Fruit fly (Drosophila melanogaster): ENCODE data around the gene Pka-R1.

The Pka-R1 gene

dm6 chr3L:20815666-20816375 is at the start of gene Pka-R1, which contains the start of gene CG3618:
Gene Pka-R1, plus strand, starts transcription at chr3L:20816118.
Gene CG3618, minus strand, starts transcription at chr3L:20816075.
- TF ChIP-seq CG18476 (GFP tag; optimal IDR thresholded peaks at IDR 0.05) (no peak), lilli (GFP tag; optimal IDR thresholded peaks at IDR 0.05) (peak; percentile 7), H15 (GFP tag; IDR thresholded peaks at IDR 0.05) (no peak), CG32532 (GFP tag; IDR thresholded peaks at IDR 0.05) (no peak), Optix (GFP tag; IDR thresholded peaks at IDR 0.05) (no peak), sqz (GFP tag; optimal IDR thresholded peaks at IDR 0.05) (no peak), CG30431 (GFP tag; optimal IDR thresholded peaks at IDR 0.05) (no peak), Deaf1 (tag; optimal IDR thresholded peaks at IDR 0.05) (no peak), lab (GFP tag; optimal IDR thresholded peaks at IDR 0.05) (no peak), cas (GFP tag; IDR thresholded peaks at IDR 0.05) (no peak), CG13287 (GFP tag; IDR thresholded peaks at IDR 0.05; ENCODE audit: partially characterized antibody) (no peak), hkb (optimal IDR thresholded peaks at IDR 0.05) (no peak), hkb (GFP tag; IDR thresholded peaks at IDR 0.05) (no peak), tup (GFP tag; optimal IDR thresholded peaks at IDR 0.05) (no peak), sr (GFP tag; IDR thresholded peaks at IDR 0.05) (no peak), shn (GFP tag; optimal IDR thresholded peaks at IDR 0.05) (no peak), CG3163 (GFP tag; optimal IDR thresholded peaks at IDR 0.05) (no peak), run (tag; optimal IDR thresholded peaks at IDR 0.05) (no peak), jigr1 (GFP tag; IDR thresholded peaks at IDR 0.05) (no peak), CG12219 (GFP tag; optimal IDR thresholded peaks at IDR 0.05) (no peak), her (GFP tag; optimal IDR thresholded peaks at IDR 0.05) (peak; percentile 24), CG16779 (GFP tag; IDR thresholded peaks at IDR 0.05) (no peak), CG14050 (GFP tag; IDR thresholded peaks at IDR 0.05) (no peak), row (GFP tag; IDR thresholded peaks at IDR 0.05) (no peak), CTCF (GFP tag; optimal IDR thresholded peaks at IDR 0.05) (peak; percentile 58), sens-2 (GFP tag; IDR thresholded peaks at IDR 0.05) (no peak), CG7987 (GFP tag; optimal IDR thresholded peaks at IDR 0.05) (peak; percentile 28), CG17359 (tag; optimal IDR thresholded peaks at IDR 0.05) (no peak), CG11560 (tag; IDR thresholded peaks at IDR 0.05) (no peak), amos (GFP tag; IDR thresholded peaks at IDR 0.05; ENCODE audit: partially characterized antibody) (no peak), schlank (tag; optimal IDR thresholded peaks at IDR 0.05) (no peak), CG4854 (GFP tag; optimal IDR thresholded peaks at IDR 0.05) (no peak), Dbx (GFP tag; IDR thresholded peaks at IDR 0.05) (no peak), CG8359 (GFP tag; optimal IDR thresholded peaks at IDR 0.05; ENCODE audit: borderline replicate concordance) (no peak), CG1832 (GFP tag; optimal IDR thresholded peaks at IDR 0.05) (no peak), Ada2b (GFP tag; IDR thresholded peaks at IDR 0.05) (no peak), bbx (GFP tag; IDR thresholded peaks at IDR 0.05; ENCODE audit: partially characterized antibody) (no peak), Fer1 (GFP tag; optimal IDR thresholded peaks at IDR 0.05) (peak; percentile 21), ttk (GFP tag; IDR thresholded peaks at IDR 0.05) (no peak), Pdp1 (GFP tag; optimal IDR thresholded peaks at IDR 0.05) (peak in 1 of 2 experiments; percentile 77), Hr78 (GFP tag; optimal IDR thresholded peaks at IDR 0.05) (no peak), CG3281 (GFP tag; optimal IDR thresholded peaks at IDR 0.05) (no peak), CG4707 (GFP tag; optimal IDR thresholded peaks at IDR 0.05) (no peak), lbe (GFP tag; optimal IDR thresholded peaks at IDR 0.05) (no peak), az2 (GFP tag; optimal IDR thresholded peaks at IDR 0.05) (no peak), peb (GFP tag; IDR thresholded peaks at IDR 0.05) (no peak), Mes4 (GFP tag; optimal IDR thresholded peaks at IDR 0.05) (no peak), pnt (GFP tag; optimal IDR thresholded peaks at IDR 0.05) (no peak), CG16815 (GFP tag; optimal IDR thresholded peaks at IDR 0.05) (no peak), usp (GFP tag; optimal IDR thresholded peaks at IDR 0.05) (no peak), CG14667 (GFP tag; IDR thresholded peaks at IDR 0.05) (no peak), NFAT (GFP tag; IDR thresholded peaks at IDR 0.05) (no peak)
